Worm (Caenorhabditis elegans) whole organism, young adult: ENCODE data around the gene ZC513.3.

Experiments
- F39B2.1 ChIP-seq: fragments of 200-800 bp; sonication (Bioruptor generic); IDR thresholded peaks from 2 replicates; pipeline ENCODE4 v1.3.6; 2022; ENCODE audit warnings: missing genetic modification reagents, missing genetic modification characterization, missing compliant biosample characterization
- attf-3 ChIP-seq: fragments of 200-800 bp; sonication (Bioruptor generic); conservative IDR thresholded peaks from 2 replicates; pipeline ENCODE4 v1.3.6; 2022; ENCODE audit warnings: missing genetic modification reagents, missing genetic modification characterization, missing compliant biosample characterization
- bed-2 ChIP-seq: fragments of 200-800 bp; sonication (Bioruptor generic); IDR thresholded peaks from 2 replicates; pipeline ENCODE4 v1.3.6; 2022; ENCODE audit warnings: missing genetic modification reagents, missing genetic modification characterization, missing compliant biosample characterization
- cebp-1 ChIP-seq, 2 experiments: fragments of 200-800 bp in 1 of 2; sonication (Bioruptor generic) in 1 of 2; sonication (generic microtip) in 1 of 2; IDR thresholded peaks in 1 of 2; optimal IDR thresholded peaks in 1 of 2; 2 replicates each; pipeline versions ENCODE4 v1.3.6 to Lab custom; 2017 to 2022; ENCODE audit warnings: missing compliant biosample characterization in 2 of 2, missing genetic modification characterization in 2 of 2, mild to moderate bottlenecking in 1 of 2, missing genetic modification reagents in 1 of 2, moderate library complexity in 1 of 2
- hrde-1 ChIP-seq: sonication (generic microtip); optimal IDR thresholded peaks from 2 replicates; lab custom pipeline; 2016; ENCODE audit warnings: missing genetic modification characterization, mild to moderate bottlenecking, missing compliant biosample characterization, moderate library complexity, missing genotype, missing genetic modification reagents, borderline replicate concordance
- pbrm-1 ChIP-seq: fragments of 200-800 bp; sonication (Bioruptor generic); IDR thresholded peaks from 2 replicates; pipeline ENCODE4 v1.3.6; 2022; ENCODE audit warnings: missing genetic modification reagents, missing genetic modification characterization, missing compliant biosample characterization
- snpc-1.3 ChIP-seq: sonication (generic microtip); optimal IDR thresholded peaks from 2 replicates; lab custom pipeline; 2017; ENCODE audit warnings: missing genetic modification characterization, mild to moderate bottlenecking, missing compliant biosample characterization, antibody characterized with exemption, moderate library complexity, missing genotype, missing genetic modification reagents; ENCODE audit not compliant: insufficient read depth
- snpc-3.4 ChIP-seq: sonication (generic microtip); optimal IDR thresholded peaks from 2 replicates; lab custom pipeline; 2017; ENCODE audit warnings: missing genetic modification characterization, mild to moderate bottlenecking, missing compliant biosample characterization, antibody characterized with exemption, moderate library complexity, missing genotype, missing genetic modification reagents
- snpc-4 ChIP-seq, 5 experiments: fragments of 150-350 bp in 1 of 5; sonication (generic microtip) in 4 of 5; optimal IDR thresholded peaks; 2 replicates each; lab custom pipeline; 2014 to 2018; ENCODE audit warnings: missing genetic modification characterization in 5 of 5, missing biosample characterization in 3 of 5, antibody characterized with exemption in 2 of 5, mild to moderate bottlenecking in 2 of 5, missing compliant biosample characterization in 2 of 5, missing genotype in 2 of 5, moderate library complexity in 2 of 5, missing genetic modification reagents in 1 of 5
- somi-1 ChIP-seq: fragments of 200-800 bp; sonication (Bioruptor generic); optimal IDR thresholded peaks from 2 replicates; lab custom pipeline; 2018; ENCODE audit warnings: mild to moderate bottlenecking, missing genetic modification characterization, missing compliant biosample characterization

ce11 chrV:8073162-8073561 lies 26.4 kb downstream of the ZC513.3 start:
- TF ChIP-seq pbrm-1 (GFP tag; lab: Robert Waterston, UW) (no peak), F39B2.1 (no peak), snpc-1.3 (tag; lab: Kevin White, UChicago) (no peak), snpc-4 (GFP tag; optimal IDR thresholded peaks at IDR 0.05; lab: Kevin White, UChicago) (no peak), snpc-4 (tag; optimal IDR thresholded peaks at IDR 0.05; lab: Kevin White, UChicago) (no peak), attf-3 (GFP tag; lab: Robert Waterston, UW) (no peak), bed-2 (GFP tag; lab: Robert Waterston, UW) (no peak), hrde-1 (tag; lab: Kevin White, UChicago) (no peak), snpc-3.4 (tag; lab: Kevin White, UChicago) (no peak), cebp-1 (GFP tag; IDR thresholded peaks at IDR 0.05; lab: Robert Waterston, UW) (no peak), cebp-1 (tag; optimal IDR thresholded peaks at IDR 0.05; lab: Kevin White, UChicago) (no peak), somi-1 (peak; percentile 15)
